Fruit fly (Drosophila melanogaster) Kc167 (cell line): Measurements from ENCODE around the gene ninaC.

Source experiments
- Myc ChIP-seq: fragments of >200 bp; optimal IDR thresholded peaks from 2 replicates; lab custom pipeline; 2017; ENCODE audit warnings: missing external identifiers
- Sin3A ChIP-seq: fragments of >200 bp; optimal IDR thresholded peaks from 2 replicates; lab custom pipeline; 2018; ENCODE audit warnings: missing external identifiers
- h ChIP-seq: fragments of >200 bp; optimal IDR thresholded peaks from 3 replicates; lab custom pipeline; 2018; ENCODE audit warnings: missing external identifiers
- insv ChIP-seq: fragments of >200 bp; optimal IDR thresholded peaks from 3 replicates; lab custom pipeline; 2018; ENCODE audit warnings: missing external identifiers
- psq ChIP-seq: fragments of >200 bp; optimal IDR thresholded peaks from 2 replicates; lab custom pipeline; 2017; ENCODE audit warnings: missing external identifiers
- ttk ChIP-seq: sonication (Bioruptor generic); optimal IDR thresholded peaks from 2 replicates; lab custom pipeline; 2017; ENCODE audit warnings: missing external identifiers

The ninaC gene

DNA sequence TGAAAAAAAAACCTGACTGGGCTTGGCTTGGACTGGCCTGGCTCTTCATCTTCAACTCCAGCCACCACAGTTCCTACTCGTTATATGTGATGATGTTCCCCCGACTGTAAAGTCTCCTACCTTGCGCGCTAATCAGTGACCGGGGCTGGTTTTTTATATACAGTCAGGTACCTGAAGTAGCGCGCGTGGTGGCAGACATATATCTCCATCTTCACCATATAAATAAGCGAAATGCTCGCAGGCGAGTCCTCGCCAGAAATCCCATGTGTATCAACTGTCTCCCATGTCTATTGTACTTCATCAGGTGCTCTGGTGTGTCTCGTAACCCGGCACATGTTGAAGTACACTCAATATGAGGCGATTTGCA, 48.2 kb downstream of the ninaC start:
- TF ChIP-seq h (lab: Kevin White, UChicago), result no peak
- TF ChIP-seq insv, result no peak
- no peak for TF ChIP-seq psq (lab: Kevin White, UChicago)
- TF ChIP-seq Myc (lab: Kevin White, UChicago), result no peak
- no peak for TF ChIP-seq ttk (lab: Kevin White, UChicago)
- TF ChIP-seq Sin3A (lab: Kevin White, UChicago), result no peak

DNA sequence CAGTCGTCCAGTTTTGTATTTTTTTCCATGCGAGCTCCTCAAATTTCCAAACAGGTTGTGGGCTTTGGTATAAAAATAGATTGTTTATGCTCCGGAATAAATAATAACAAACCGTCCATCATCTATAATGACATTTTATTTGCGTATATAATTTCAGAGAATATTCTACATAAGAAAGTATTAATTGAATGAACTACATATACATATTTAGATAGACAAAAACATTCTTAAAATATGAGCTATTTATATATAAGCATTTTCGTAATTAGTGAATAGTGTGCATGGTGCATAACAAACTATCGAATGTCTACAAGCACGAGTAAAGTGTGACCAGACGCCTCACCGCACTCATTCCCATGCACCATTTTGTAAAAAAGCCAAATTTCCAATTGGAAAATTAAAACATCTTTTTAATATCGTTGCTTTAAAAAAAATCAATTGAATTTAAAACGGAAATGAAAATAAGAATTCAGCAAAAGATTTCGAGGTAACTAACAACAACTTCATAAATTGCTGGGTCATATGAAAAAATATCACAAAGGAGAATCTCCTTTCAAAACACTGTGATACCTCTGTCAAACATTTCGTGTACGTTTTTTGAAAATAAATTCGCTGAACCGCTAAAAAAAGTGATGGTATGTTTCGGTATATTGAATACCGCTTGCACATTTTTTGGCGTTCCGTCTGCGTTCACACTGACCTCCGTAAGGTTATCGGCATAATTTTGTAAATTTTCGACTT, 49.0 kb downstream of the ninaC start, which contains the start of gene muc:
Gene muc, plus strand, starts transcription at position 541 of the 741 bp plus-strand sequence.
- TF ChIP-seq ttk (lab: Kevin White, UChicago) (no peak), psq (lab: Kevin White, UChicago) (no peak), Sin3A (lab: Kevin White, UChicago) (no peak), Myc (lab: Kevin White, UChicago) (no peak), insv (no peak), h (lab: Kevin White, UChicago) (no peak)

DNA sequence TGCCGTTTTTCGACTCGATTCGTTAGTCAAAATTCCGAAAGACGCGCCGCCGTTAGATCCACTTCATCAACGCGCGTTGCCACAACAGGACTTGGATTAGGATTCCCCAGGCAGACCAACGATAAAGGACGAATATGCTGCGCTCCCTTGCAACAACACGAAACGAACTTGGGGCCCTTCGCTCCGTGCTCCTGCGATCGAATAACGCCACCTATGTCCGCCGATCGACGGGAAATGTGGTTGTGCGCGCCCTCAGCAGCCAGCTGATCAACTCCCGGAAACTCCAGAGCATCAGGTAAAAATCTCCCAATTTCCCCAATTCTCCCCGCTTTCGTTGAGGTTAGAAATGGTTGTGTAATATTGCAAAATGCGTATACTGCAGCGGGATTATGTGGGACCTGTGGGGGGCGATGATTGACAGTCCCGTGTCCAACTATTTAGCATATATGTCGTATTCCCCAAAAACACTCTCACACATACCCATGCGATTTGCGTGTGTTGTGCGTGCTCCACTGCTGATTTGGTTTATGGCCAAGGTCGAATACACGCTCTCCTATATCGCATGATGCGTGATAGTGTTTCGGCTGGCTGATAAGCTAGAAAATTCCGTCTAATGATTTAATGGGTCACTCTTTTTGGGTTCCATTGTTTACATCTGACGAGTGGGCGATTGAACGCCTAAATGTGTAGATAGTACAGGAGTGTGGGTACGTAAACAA, 49.7 kb downstream of the ninaC start:
- TF ChIP-seq h (lab: Kevin White, UChicago) (no peak), ttk (lab: Kevin White, UChicago) (no peak), Sin3A (lab: Kevin White, UChicago) (no peak), insv (no peak), psq (lab: Kevin White, UChicago) (no peak), Myc (lab: Kevin White, UChicago) (no peak)

dm6 chr2L:7427786-7428137, 50.3 kb downstream of the ninaC start:
- TF ChIP-seq h (lab: Kevin White, UChicago), result no peak
- no peak for TF ChIP-seq psq (lab: Kevin White, UChicago)
- TF ChIP-seq Sin3A (lab: Kevin White, UChicago), result no peak
- no peak for TF ChIP-seq Myc (lab: Kevin White, UChicago)
- no peak for TF ChIP-seq insv
- no peak for TF ChIP-seq ttk (lab: Kevin White, UChicago)

- no peak for TF ChIP-seq Sin3A (lab: Kevin White, UChicago)
- no peak for TF ChIP-seq Myc (lab: Kevin White, UChicago)
- no peak for TF ChIP-seq psq (lab: Kevin White, UChicago)
- TF ChIP-seq ttk (lab: Kevin White, UChicago), result no peak
- TF ChIP-seq insv, result no peak
- no peak for TF ChIP-seq h (lab: Kevin White, UChicago)
These were observed 52.8 kb downstream of the ninaC start for dm6 chr2L:7430313-7430712.

DNA sequence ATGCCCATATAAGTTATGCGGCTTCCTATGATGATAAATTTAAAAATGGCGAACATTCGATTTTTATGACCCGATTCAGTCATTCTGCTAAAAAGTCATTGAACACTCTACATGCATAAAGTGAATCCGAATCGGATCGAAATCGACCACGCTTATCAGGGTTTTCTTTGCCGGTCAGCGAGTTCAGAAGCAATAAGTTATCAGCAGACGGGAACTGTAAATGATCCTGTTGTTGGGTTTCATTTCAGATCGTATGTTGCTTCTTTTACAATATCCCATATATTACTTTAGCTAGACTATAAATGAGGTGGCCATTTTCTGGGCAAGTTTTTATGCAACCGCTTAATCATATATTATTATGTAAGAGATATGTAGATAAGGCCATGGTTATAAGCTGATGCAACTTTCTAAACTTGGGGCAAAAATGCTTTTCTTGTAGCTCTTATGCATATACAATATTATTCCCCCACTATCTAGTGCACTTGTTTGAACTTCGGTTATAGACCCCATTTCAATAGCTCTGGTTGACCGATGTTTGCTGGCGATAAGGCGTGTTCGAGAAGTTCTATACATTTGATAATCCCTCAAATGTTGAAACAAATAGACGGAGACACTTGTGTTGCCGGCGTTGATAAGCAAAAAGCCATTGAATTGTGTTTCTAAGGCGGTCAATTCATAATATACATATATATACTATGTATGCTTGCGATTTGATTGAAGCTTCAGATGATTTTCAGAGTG, 54.5 kb downstream of the ninaC start:
- TF ChIP-seq ttk (lab: Kevin White, UChicago) (no peak), insv (no peak), h (lab: Kevin White, UChicago) (no peak), psq (lab: Kevin White, UChicago) (no peak), Myc (lab: Kevin White, UChicago) (no peak), Sin3A (lab: Kevin White, UChicago) (no peak)

dm6 chr2L:7433337-7433956, 55.9 kb downstream of the ninaC start, which contains the start of gene CG5958:
CG5958 (minus strand) TSS chr2L:7433516.
- TF ChIP-seq Sin3A (lab: Kevin White, UChicago) (no peak), ttk (lab: Kevin White, UChicago) (no peak), h (lab: Kevin White, UChicago) (no peak), psq (lab: Kevin White, UChicago) (no peak), insv (no peak), Myc (lab: Kevin White, UChicago) (no peak)
